Worm (Caenorhabditis elegans) whole organism, mixed stage, embryonic: ENCODE measurements around the gene gldi-8.

Source experiments
- ceh-39 ChIP-seq: fragments of 150-350 bp; optimal IDR thresholded peaks from 2 replicates; lab custom pipeline; 2014; ENCODE audit warnings: missing biosample characterization, missing genetic modification characterization
- ham-2 ChIP-seq: fragments of 200-800 bp; sonication (Bioruptor generic); optimal IDR thresholded peaks from 2 replicates; lab custom pipeline; 2018; ENCODE audit warnings: mild to moderate bottlenecking, missing genetic modification characterization, missing compliant biosample characterization
- lin-13 ChIP-seq: fragments of 150-350 bp; optimal IDR thresholded peaks from 2 replicates; lab custom pipeline; 2014; ENCODE audit warnings: missing biosample characterization, missing genetic modification characterization
- lsy-2 ChIP-seq: fragments of 150-350 bp; optimal IDR thresholded peaks from 2 replicates; lab custom pipeline; 2014; ENCODE audit warnings: missing biosample characterization, missing genetic modification characterization
- mab-5 ChIP-seq: fragments of 150-350 bp; optimal IDR thresholded peaks from 2 replicates; lab custom pipeline; 2014; ENCODE audit warnings: missing biosample characterization, missing genetic modification characterization
- nhr-12 ChIP-seq: fragments of 150-350 bp; optimal IDR thresholded peaks from 2 replicates; lab custom pipeline; 2014; ENCODE audit warnings: missing biosample characterization, missing genetic modification characterization
- nhr-237 ChIP-seq: fragments of 150-350 bp; optimal IDR thresholded peaks from 2 replicates; lab custom pipeline; 2014; ENCODE audit warnings: missing biosample characterization, missing genetic modification characterization
- nhr-28 ChIP-seq: fragments of 150-350 bp; optimal IDR thresholded peaks from 2 replicates; lab custom pipeline; 2014; ENCODE audit warnings: missing biosample characterization, missing genetic modification characterization
- nhr-76 ChIP-seq: sonication (generic microtip); optimal IDR thresholded peaks from 2 replicates; lab custom pipeline; 2017; ENCODE audit warnings: missing biosample characterization, missing genetic modification characterization
- sptf-1 ChIP-seq: sonication (generic microtip); optimal IDR thresholded peaks from 2 replicates; lab custom pipeline; 2017; ENCODE audit warnings: mild to moderate bottlenecking, missing genetic modification characterization, moderate library complexity, missing compliant biosample characterization
- unc-62 ChIP-seq: fragments of 150-350 bp; optimal IDR thresholded peaks from 2 replicates; lab custom pipeline; 2014; ENCODE audit warnings: missing biosample characterization, missing genetic modification reagents, missing genetic modification characterization
- zip-8 ChIP-seq: fragments of 150-350 bp; optimal IDR thresholded peaks from 2 replicates; lab custom pipeline; 2014; ENCODE audit warnings: missing biosample characterization, missing genetic modification characterization

DNA sequence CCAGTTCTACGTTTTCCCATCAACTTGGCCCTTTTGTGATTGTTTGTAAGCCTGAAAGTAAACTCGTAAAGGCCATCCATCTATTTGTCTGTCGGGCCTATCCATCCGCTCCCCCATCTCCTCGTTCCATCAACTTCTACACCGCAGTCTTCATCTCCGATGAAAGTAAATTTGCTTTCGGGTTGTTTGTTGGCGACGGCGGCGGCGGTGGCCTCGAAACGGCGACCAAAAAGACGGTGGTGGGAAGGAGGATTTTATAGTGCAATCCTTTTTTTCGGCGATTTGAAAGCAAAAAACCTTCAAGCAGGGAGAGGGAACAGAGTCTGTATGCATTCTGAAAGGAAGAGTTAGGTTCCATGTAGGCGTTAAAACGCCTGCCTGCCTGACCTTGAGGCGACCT, 14.6 kb upstream of the gldi-8 start:
- TF ChIP-seq lsy-2 (tag; lab: Kevin White, UChicago), result no peak
- no peak for TF ChIP-seq ham-2 (GFP tag; lab: Kevin White, UChicago)
- no peak for TF ChIP-seq nhr-76 (tag; lab: Kevin White, UChicago)
- no peak for TF ChIP-seq nhr-28 (tag; lab: Kevin White, UChicago)
- TF ChIP-seq unc-62, result no peak
- no peak for TF ChIP-seq ceh-39
- no peak for TF ChIP-seq lin-13 (tag; lab: Kevin White, UChicago)
- TF ChIP-seq mab-5 (tag; lab: Kevin White, UChicago), result no peak
- TF ChIP-seq nhr-237 (tag; lab: Kevin White, UChicago), result no peak
- TF ChIP-seq sptf-1 (tag; lab: Kevin White, UChicago), result no peak
- TF ChIP-seq zip-8 (tag; lab: Kevin White, UChicago), result no peak
- no peak for TF ChIP-seq nhr-12
